Fruit fly (Drosophila melanogaster): Measurements from ENCODE around the gene CG17361.

The CG17361 gene

dm6 chr3L:13957212-13957668, 39.8 kb upstream of the CG17361 start (continued):
- TF ChIP-seq CG2678 (tag; optimal IDR thresholded peaks at IDR 0.05) (peak; percentile 86), NC2β (GFP tag; optimal IDR thresholded peaks at IDR 0.05) (peak; percentile 10), row (GFP tag; IDR thresholded peaks at IDR 0.05) (peak; percentile 59), CG10462 (GFP tag; optimal IDR thresholded peaks at IDR 0.05) (peak; percentile 60), dimm (GFP tag; IDR thresholded peaks at IDR 0.05) (no peak), pnt (GFP tag; optimal IDR thresholded peaks at IDR 0.05) (peak; percentile 6), CG8281 (tag; optimal IDR thresholded peaks at IDR 0.05) (peak; percentile 39), CG1602 (GFP tag; optimal IDR thresholded peaks at IDR 0.05) (peak; percentile 68)

dm6 chr3L:13957789-13958188, 39.2 kb upstream of the CG17361 start:
- TF ChIP-seq CG32767 (GFP tag; IDR thresholded peaks at IDR 0.05) (no peak), trem (tag; optimal IDR thresholded peaks at IDR 0.05) (no peak), PHDP (tag; optimal IDR thresholded peaks at IDR 0.05) (no peak), Elba2 (GFP tag; optimal IDR thresholded peaks at IDR 0.05) (no peak), CG31365 (tag; optimal IDR thresholded peaks at IDR 0.05) (no peak), pan (optimal IDR thresholded peaks at IDR 0.05) (no peak), pan (GFP tag; optimal IDR thresholded peaks at IDR 0.05 in 1 of 2, IDR thresholded peaks at IDR 0.05 in 1 of 2) (no peak), CG3065 (GFP tag; optimal IDR thresholded peaks at IDR 0.05) (no peak), hkb (optimal IDR thresholded peaks at IDR 0.05) (peak; percentile 12), hkb (GFP tag; IDR thresholded peaks at IDR 0.05) (no peak), CG1603 (tag; optimal IDR thresholded peaks at IDR 0.05) (no peak)

- TF ChIP-seq HLH54F (GFP tag; optimal IDR thresholded peaks at IDR 0.05) (peak; percentile 21), CG1529 (GFP tag; optimal IDR thresholded peaks at IDR 0.05) (no peak), CG33557 (GFP tag; optimal IDR thresholded peaks at IDR 0.05) (peak; percentile 62), CG2712 (tag; optimal IDR thresholded peaks at IDR 0.05) (peak; percentile 30), YL-1 (GFP tag; optimal IDR thresholded peaks at IDR 0.05) (peak; percentile 29), Awh (GFP tag; IDR thresholded peaks at IDR 0.05) (no peak), ranshi (GFP tag; IDR thresholded peaks at IDR 0.05) (peak; percentile 50; the same call in 1 of the 2 replicates), CG12299 (tag; optimal IDR thresholded peaks at IDR 0.05) (no peak), CG12391 (tag; optimal IDR thresholded peaks at IDR 0.05) (peak; percentile 58), CG11456 (GFP tag; IDR thresholded peaks at IDR 0.05) (peak; percentile 64; the same call in 2 of the 3 replicates), Meics (GFP tag; optimal IDR thresholded peaks at IDR 0.05) (no peak), nmo (GFP tag; optimal IDR thresholded peaks at IDR 0.05) (peak; percentile 72), Dip2 (GFP tag; IDR thresholded peaks at IDR 0.05) (no peak), prd (optimal IDR thresholded peaks at IDR 0.05) (no peak), prd (GFP tag; IDR thresholded peaks at IDR 0.05) (peak; percentile 39; the same call in 1 of the 3 replicates), z (GFP tag; IDR thresholded peaks at IDR 0.05) (no peak), Spps (tag; optimal IDR thresholded peaks at IDR 0.05) (peak; percentile 8), Nf-YA (GFP tag; IDR thresholded peaks at IDR 0.05) (no peak), CG11504 (tag; optimal IDR thresholded peaks at IDR 0.05) (no peak), CG14860 (GFP tag; IDR thresholded peaks at IDR 0.05; ENCODE audit: partially characterized antibody) (peak; percentile 49; the same call in 2 of the 3 replicates), CG16815 (GFP tag; optimal IDR thresholded peaks at IDR 0.05) (no peak), fd3F (GFP tag; optimal IDR thresholded peaks at IDR 0.05) (no peak), sisA (GFP tag; IDR thresholded peaks at IDR 0.05) (peak; percentile 34; the same call in 1 of the 2 replicates), CG11085 (GFP tag; IDR thresholded peaks at IDR 0.05) (no peak), CG10654 (GFP tag; optimal IDR thresholded peaks at IDR 0.05) (no peak), salm (tag; optimal IDR thresholded peaks at IDR 0.05) (no peak), trem (tag; optimal IDR thresholded peaks at IDR 0.05) (peak; percentile 12), CG9437 (GFP tag; optimal IDR thresholded peaks at IDR 0.05) (peak; percentile 47), zen (tag; optimal IDR thresholded peaks at IDR 0.05) (peak; percentile 17), esg (GFP tag; conservative IDR thresholded peaks at IDR 0.05) (no peak)
These were observed 32.1 kb upstream of the CG17361 start, which contains the start of the genes Meics, Nxf3 and ssp2 for dm6 chr3L:13964635-13965501. Meics (minus strand) TSS chr3L:13964702. Nxf3 (plus strand) TSS chr3L:13965203. ssp2 (plus strand) TSS chr3L:13965203.
